Worm (Caenorhabditis elegans) whole organism, young adult: ENCODE measurements around the gene Y43F8B.17.

Experiments
- F52B5.7 ChIP-seq: sonication (generic microtip); optimal IDR thresholded peaks from 2 replicates; lab custom pipeline; 2016; ENCODE audit warnings: mild to moderate bottlenecking, missing genetic modification characterization, missing compliant biosample characterization
- T26A5.8 ChIP-seq: sonication (generic microtip); optimal IDR thresholded peaks from 2 replicates; lab custom pipeline; 2016; ENCODE audit warnings: missing genetic modification characterization, missing compliant biosample characterization
- ZK185.1 ChIP-seq: sonication (generic microtip); optimal IDR thresholded peaks from 2 replicates; lab custom pipeline; 2016; ENCODE audit warnings: mild to moderate bottlenecking, missing genetic modification characterization, missing compliant biosample characterization; ENCODE audit not compliant: poor library complexity, severe bottlenecking
- dpff-1 ChIP-seq: sonication (generic microtip); optimal IDR thresholded peaks from 2 replicates; lab custom pipeline; 2017; ENCODE audit warnings: mild to moderate bottlenecking, missing genetic modification characterization, missing compliant biosample characterization
- let-607 ChIP-seq, 2 experiments: fragments of 200-800 bp in 1 of 2; sonication (Bioruptor generic) in 1 of 2; sonication (generic microtip) in 1 of 2; optimal IDR thresholded peaks; 2 replicates each; lab custom pipeline; 2016 to 2018; ENCODE audit warnings: mild to moderate bottlenecking in 2 of 2, missing compliant biosample characterization in 2 of 2, missing genetic modification characterization in 2 of 2, moderate library complexity in 2 of 2, missing genotype in 1 of 2
- lin-26 ChIP-seq: fragments of 200-800 bp; sonication (Bioruptor generic); IDR thresholded peaks from 2 replicates; pipeline ENCODE4 v1.3.6; 2022; ENCODE audit warnings: missing genetic modification reagents, missing genetic modification characterization, missing compliant biosample characterization
- lin-35 ChIP-seq, 3 experiments: fragments of 150-350 bp in 2 of 3; sonication (generic microtip) in 1 of 3; optimal IDR thresholded peaks; 2 replicates each; lab custom pipeline; 2014 to 2018; ENCODE audit warnings: missing biosample characterization in 3 of 3, missing genetic modification characterization in 3 of 3, missing genetic modification reagents in 3 of 3
- madf-8 ChIP-seq: fragments of 200-800 bp; sonication (Bioruptor generic); conservative IDR thresholded peaks from 2 replicates; pipeline ENCODE4 v1.3.6; 2022; ENCODE audit warnings: missing genetic modification reagents, missing genetic modification characterization, missing compliant biosample characterization
- mel-28 ChIP-seq: sonication (generic microtip); optimal IDR thresholded peaks from 2 replicates; lab custom pipeline; 2016; ENCODE audit warnings: borderline replicate concordance, mild to moderate bottlenecking, missing genetic modification characterization, missing compliant biosample characterization
- pha-4 ChIP-seq: fragments of 150-350 bp; sonication (generic microtip); optimal IDR thresholded peaks from 2 replicates; lab custom pipeline; 2014; ENCODE audit warnings: missing biosample characterization, missing genetic modification reagents, missing genetic modification characterization
- snpc-4 ChIP-seq, 5 experiments: fragments of 150-350 bp in 1 of 5; sonication (generic microtip) in 4 of 5; optimal IDR thresholded peaks; 2 replicates each; lab custom pipeline; 2014 to 2018; ENCODE audit warnings: missing genetic modification characterization in 5 of 5, missing biosample characterization in 3 of 5, antibody characterized with exemption in 2 of 5, mild to moderate bottlenecking in 2 of 5, missing compliant biosample characterization in 2 of 5, missing genotype in 2 of 5, moderate library complexity in 2 of 5, missing genetic modification reagents in 1 of 5

DNA sequence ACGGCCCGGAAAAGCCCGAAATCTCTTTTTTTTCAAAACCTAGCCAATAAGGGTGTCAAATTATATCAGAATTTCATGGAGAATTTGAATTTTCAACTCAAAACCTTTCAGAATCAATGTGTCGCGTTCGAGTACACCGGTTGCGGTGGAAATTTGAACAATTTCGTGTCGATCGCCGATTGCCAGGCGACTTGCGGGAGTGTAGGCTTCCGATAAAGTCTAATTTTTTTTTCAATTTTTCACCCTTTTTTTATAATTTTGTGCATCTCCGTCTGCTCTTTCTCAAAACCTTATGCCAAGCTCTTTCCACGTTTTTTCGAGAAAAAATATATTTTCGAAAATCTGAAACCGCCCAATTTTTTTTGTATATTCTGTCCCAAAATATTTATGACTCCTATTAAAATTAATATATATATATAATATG, 35.0 kb downstream of the Y43F8B.17 start:
- no peak for TF ChIP-seq ZK185.1
- peak; percentile 7 for TF ChIP-seq F52B5.7 (tag; lab: Kevin White, UChicago)
- TF ChIP-seq let-607 (tag; optimal IDR thresholded peaks at IDR 0.05; lab: Kevin White, UChicago): peak in 1 of 2 experiments; percentile 1
- peak; percentile 69; the same call in 1 of the 2 replicates for TF ChIP-seq lin-26 (GFP tag; lab: Robert Waterston, UW)
- no peak for TF ChIP-seq mel-28 (tag; lab: Kevin White, UChicago)
- peak in 1 of 3 experiments; percentile 45 for TF ChIP-seq lin-35 (GFP tag; optimal IDR thresholded peaks at IDR 0.05; lab: Kevin White, UChicago)
- no peak for TF ChIP-seq T26A5.8 (tag; lab: Kevin White, UChicago)
- no peak for TF ChIP-seq madf-8 (GFP tag; lab: Robert Waterston, UW)
- TF ChIP-seq snpc-4 (GFP tag; optimal IDR thresholded peaks at IDR 0.05; lab: Kevin White, UChicago): no peak
- TF ChIP-seq snpc-4 (tag; optimal IDR thresholded peaks at IDR 0.05; lab: Kevin White, UChicago): peak in 2 of 4 experiments; percentile 25 to 36
- no peak for TF ChIP-seq pha-4 (tag; lab: Kevin White, UChicago)
- TF ChIP-seq dpff-1 (tag; lab: Kevin White, UChicago): peak; percentile 5
